Fruit fly (Drosophila melanogaster): ENCODE measurements around the gene CG11131.

The CG11131 gene

DNA sequence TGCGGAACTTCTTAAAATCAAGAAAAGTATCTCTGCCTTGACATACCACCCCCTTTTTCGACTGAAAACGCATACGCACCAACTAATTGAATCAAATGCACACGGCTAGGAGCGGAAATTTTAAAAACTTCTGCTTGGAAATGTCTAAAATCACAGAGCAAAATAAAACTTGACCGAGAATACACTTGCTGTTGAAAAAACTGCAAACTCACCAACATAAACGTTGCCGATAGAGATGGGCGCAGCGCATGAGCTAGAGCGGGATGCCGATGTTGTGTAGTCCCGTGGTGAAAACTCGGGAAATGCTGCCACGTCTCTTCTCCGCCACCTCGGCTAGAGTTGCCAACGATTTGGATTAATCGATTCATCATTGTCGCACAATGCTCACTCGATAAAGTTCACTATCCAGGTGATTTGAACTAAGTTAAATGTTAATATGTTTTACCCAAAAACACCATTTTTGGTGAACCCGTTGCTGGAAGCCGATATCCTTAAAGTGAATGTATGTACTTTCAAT is 26.6 kb upstream of the CG11131 start, which contains the start of the genes CG11109 and Arf1:
Gene CG11109, plus strand, starts transcription at position 356 of the 517 bp plus-strand sequence.
Gene Arf1, minus strand, starts transcription at position 387 of the 517 bp plus-strand sequence.
- TF ChIP-seq tj (GFP tag; optimal IDR thresholded peaks at IDR 0.05) (peak; percentile 65), CG14711 (tag; optimal IDR thresholded peaks at IDR 0.05) (peak; percentile 96), pad (GFP tag; optimal IDR thresholded peaks at IDR 0.05) (peak; percentile 81), cnc (optimal IDR thresholded peaks at IDR 0.05) (peak; percentile 79 to 89), CG7101 (tag; optimal IDR thresholded peaks at IDR 0.05) (peak; percentile 38), Crg-1 (GFP tag; optimal IDR thresholded peaks at IDR 0.05) (no peak), CG12768 (GFP tag; optimal IDR thresholded peaks at IDR 0.05) (peak; percentile 27), ovo (GFP tag; optimal IDR thresholded peaks at IDR 0.05) (no peak), toe (GFP tag; optimal IDR thresholded peaks at IDR 0.05) (no peak), CG11617 (GFP tag; optimal IDR thresholded peaks at IDR 0.05) (peak; percentile 8), Mnt (GFP tag; optimal IDR thresholded peaks at IDR 0.05) (peak; percentile 35), cic (GFP tag; optimal IDR thresholded peaks at IDR 0.05) (no peak), CG5204 (GFP tag; optimal IDR thresholded peaks at IDR 0.05) (no peak), kay (GFP tag; ENCODE audit: borderline replicate concordance) (no peak), CG1620 (GFP tag; optimal IDR thresholded peaks at IDR 0.05) (no peak), CG33017 (tag; optimal IDR thresholded peaks at IDR 0.05) (no peak), bab1 (GFP tag; optimal IDR thresholded peaks at IDR 0.05) (peak; percentile 62), Clk (GFP tag; optimal IDR thresholded peaks at IDR 0.05) (no peak), CG7045 (GFP tag; optimal IDR thresholded peaks at IDR 0.05) (no peak), Hr96 (GFP tag; optimal IDR thresholded peaks at IDR 0.05) (no peak)

DNA sequence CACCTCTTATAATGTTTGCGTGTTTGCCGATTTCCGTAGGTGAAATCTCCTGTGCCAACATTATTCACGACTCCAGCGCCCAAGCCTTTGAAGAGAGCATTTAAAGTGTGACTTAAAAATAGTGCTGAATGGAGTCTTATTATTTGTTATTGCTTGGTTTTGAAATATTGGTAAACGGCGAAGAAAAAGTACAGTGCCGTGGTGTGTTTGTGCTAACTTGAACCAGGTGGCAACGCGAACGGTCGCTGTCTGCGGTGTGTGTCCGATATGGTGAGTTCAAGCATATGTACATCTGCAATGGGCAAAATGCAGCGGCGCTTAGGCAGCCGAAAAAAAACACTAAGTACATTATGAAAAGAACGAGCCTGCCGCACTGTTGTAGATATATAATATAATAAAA is 20.6 kb upstream of the CG11131 start:
- TF ChIP-seq ovo (GFP tag; optimal IDR thresholded peaks at IDR 0.05) (peak; percentile 26), CG33017 (tag; optimal IDR thresholded peaks at IDR 0.05) (no peak), CG11617 (GFP tag; optimal IDR thresholded peaks at IDR 0.05) (no peak), tj (GFP tag; optimal IDR thresholded peaks at IDR 0.05) (peak; percentile 39), CG7101 (tag; optimal IDR thresholded peaks at IDR 0.05) (peak; percentile 38), cic (GFP tag; optimal IDR thresholded peaks at IDR 0.05) (no peak), Mnt (GFP tag; optimal IDR thresholded peaks at IDR 0.05) (peak; percentile 1), CG7045 (GFP tag; optimal IDR thresholded peaks at IDR 0.05) (no peak), CG12768 (GFP tag; optimal IDR thresholded peaks at IDR 0.05) (peak; percentile 3)

DNA sequence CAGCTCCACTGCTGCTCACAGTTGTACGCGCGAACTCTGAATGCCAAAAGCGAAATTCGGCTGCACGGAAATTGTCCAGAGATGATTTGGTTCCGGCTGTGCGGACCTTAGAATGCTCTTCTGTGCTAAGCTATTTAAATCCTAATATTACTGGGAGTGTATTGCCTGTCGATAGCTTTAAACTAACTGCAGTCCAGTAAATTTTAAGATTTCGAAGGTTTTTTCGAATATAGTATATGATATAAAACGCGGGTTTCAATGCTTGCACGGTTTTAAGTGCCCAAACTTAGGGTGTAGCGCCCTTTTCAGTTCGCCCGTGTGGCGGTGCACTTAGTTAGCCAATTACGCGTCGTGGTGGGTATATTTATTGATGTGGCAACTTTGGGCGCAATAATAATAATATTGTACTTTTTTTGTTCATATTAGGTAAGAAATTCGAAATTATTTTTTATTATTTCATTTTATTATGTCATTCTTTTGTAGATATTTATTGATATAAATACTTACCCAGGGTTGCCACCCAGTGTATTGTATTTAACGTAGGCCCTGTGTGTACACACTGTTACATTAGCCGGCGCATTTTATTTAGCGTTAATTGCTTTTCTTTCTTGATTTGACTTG is 19.7 kb upstream of the CG11131 start, which contains the start of the genes Chro and Ssl1:
Gene Chro, minus strand, starts transcription at position 262 of the 621 bp plus-strand sequence.
Gene Ssl1, plus strand, starts transcription at position 367 of the 621 bp plus-strand sequence.
- peak; percentile 99 for TF ChIP-seq Hr96 (GFP tag; optimal IDR thresholded peaks at IDR 0.05)
- TF ChIP-seq CG14711 (tag; optimal IDR thresholded peaks at IDR 0.05), result peak; percentile 98
- TF ChIP-seq Crg-1 (GFP tag; optimal IDR thresholded peaks at IDR 0.05), result peak; percentile 99
- TF ChIP-seq cnc (optimal IDR thresholded peaks at IDR 0.05), result no peak
- TF ChIP-seq kay (GFP tag; ENCODE audit: borderline replicate concordance), result no peak
- TF ChIP-seq pad (GFP tag; optimal IDR thresholded peaks at IDR 0.05), result peak; percentile 96
- peak; percentile 100 for TF ChIP-seq CG7101 (tag; optimal IDR thresholded peaks at IDR 0.05)
- TF ChIP-seq cic (GFP tag; optimal IDR thresholded peaks at IDR 0.05), result peak; percentile 97
- TF ChIP-seq CG5204 (GFP tag; optimal IDR thresholded peaks at IDR 0.05), result peak; percentile 99
- peak; percentile 100 for TF ChIP-seq bab1 (GFP tag; optimal IDR thresholded peaks at IDR 0.05)
- peak; percentile 99 for TF ChIP-seq CG33017 (tag; optimal IDR thresholded peaks at IDR 0.05)
- peak; percentile 99 for TF ChIP-seq CG7045 (GFP tag; optimal IDR thresholded peaks at IDR 0.05)
- peak; percentile 99 for TF ChIP-seq Clk (GFP tag; optimal IDR thresholded peaks at IDR 0.05)
- TF ChIP-seq Mnt (GFP tag; optimal IDR thresholded peaks at IDR 0.05), result peak; percentile 99
- TF ChIP-seq CG11617 (GFP tag; optimal IDR thresholded peaks at IDR 0.05), result peak; percentile 99
- peak; percentile 94 for TF ChIP-seq tj (GFP tag; optimal IDR thresholded peaks at IDR 0.05)
- peak; percentile 95 for TF ChIP-seq ovo (GFP tag; optimal IDR thresholded peaks at IDR 0.05)
- peak; percentile 99 for TF ChIP-seq CG1620 (GFP tag; optimal IDR thresholded peaks at IDR 0.05)
- peak; percentile 100 for TF ChIP-seq CG12768 (GFP tag; optimal IDR thresholded peaks at IDR 0.05)
- peak; percentile 99 for TF ChIP-seq toe (GFP tag; optimal IDR thresholded peaks at IDR 0.05)

DNA sequence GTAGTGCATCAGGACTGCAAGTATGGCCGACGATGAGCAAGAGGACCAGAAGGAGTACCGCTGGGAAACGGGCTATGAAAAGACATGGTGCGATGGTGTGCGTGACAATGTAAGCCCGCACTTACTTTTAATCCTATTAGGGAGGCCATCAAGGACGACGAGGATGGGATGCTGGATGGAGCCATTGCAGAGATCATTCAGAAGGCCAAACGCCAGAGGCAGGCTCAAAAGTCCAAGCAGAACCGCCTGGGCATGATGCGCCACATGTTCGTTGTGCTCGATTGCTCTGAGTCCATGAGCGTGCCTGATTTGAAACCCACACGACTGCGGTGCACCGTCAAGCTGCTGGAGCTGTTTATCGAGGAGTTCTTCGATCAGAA is 19.2 kb upstream of the CG11131 start:
- TF ChIP-seq Crg-1 (GFP tag; optimal IDR thresholded peaks at IDR 0.05) (no peak), tj (GFP tag; optimal IDR thresholded peaks at IDR 0.05) (no peak), cic (GFP tag; optimal IDR thresholded peaks at IDR 0.05) (no peak), CG1620 (GFP tag; optimal IDR thresholded peaks at IDR 0.05) (no peak), pad (GFP tag; optimal IDR thresholded peaks at IDR 0.05) (no peak), Clk (GFP tag; optimal IDR thresholded peaks at IDR 0.05) (no peak), toe (GFP tag; optimal IDR thresholded peaks at IDR 0.05) (no peak), cnc (optimal IDR thresholded peaks at IDR 0.05) (no peak), CG12768 (GFP tag; optimal IDR thresholded peaks at IDR 0.05) (no peak), CG7045 (GFP tag; optimal IDR thresholded peaks at IDR 0.05) (no peak), Hr96 (GFP tag; optimal IDR thresholded peaks at IDR 0.05) (no peak), CG7101 (tag; optimal IDR thresholded peaks at IDR 0.05) (no peak)

DNA sequence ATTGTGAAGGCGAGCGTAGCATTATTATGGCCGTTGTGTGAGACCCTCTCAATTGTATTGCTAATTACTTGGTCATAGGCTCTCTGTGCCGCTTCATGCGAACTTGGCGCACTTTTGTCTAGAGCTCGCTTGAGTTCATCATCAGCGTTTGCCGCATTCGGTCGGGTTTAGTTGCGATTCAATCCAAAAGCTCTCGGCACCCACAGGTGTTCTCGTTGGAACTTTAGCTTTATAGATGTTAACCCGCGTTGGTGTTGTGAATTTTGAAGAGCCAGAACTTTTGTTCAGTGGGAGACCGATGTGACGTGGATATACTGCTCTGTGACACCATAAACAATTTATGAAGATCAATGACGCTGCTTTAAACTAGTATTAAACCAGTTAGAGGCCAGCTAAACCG is 17.6 kb upstream of the CG11131 start, which contains the start of gene slif:
Gene slif, plus strand, starts transcription at position 132 of the 400 bp plus-strand sequence.
- TF ChIP-seq Crg-1 (GFP tag; optimal IDR thresholded peaks at IDR 0.05) (no peak), CG7045 (GFP tag; optimal IDR thresholded peaks at IDR 0.05) (no peak), Clk (GFP tag; optimal IDR thresholded peaks at IDR 0.05) (no peak), CG5204 (GFP tag; optimal IDR thresholded peaks at IDR 0.05) (no peak), CG11617 (GFP tag; optimal IDR thresholded peaks at IDR 0.05) (no peak), CG33017 (tag; optimal IDR thresholded peaks at IDR 0.05) (no peak), CG1620 (GFP tag; optimal IDR thresholded peaks at IDR 0.05) (no peak), cic (GFP tag; optimal IDR thresholded peaks at IDR 0.05) (no peak), cnc (optimal IDR thresholded peaks at IDR 0.05) (no peak), tj (GFP tag; optimal IDR thresholded peaks at IDR 0.05) (no peak)
